Fruit fly (Drosophila melanogaster): ENCODE results near the gene CG5004.

The CG5004 gene

dm6 chrX:17125017-17125821, 17.8 kb downstream of the CG5004 start (continued):
- TF ChIP-seq Taf1 (GFP tag; IDR thresholded peaks at IDR 0.05), result 0 out of 2 replicates have a peak, but pooled peaks have one; percentile 19
- TF ChIP-seq CG13296 (GFP tag; optimal IDR thresholded peaks at IDR 0.05), result peak; percentile 83
- TF ChIP-seq oc (tag; optimal IDR thresholded peaks at IDR 0.05), result no peak
- peak; percentile 44 for TF ChIP-seq CG10654 (GFP tag; optimal IDR thresholded peaks at IDR 0.05)
- peak; percentile 36; the same call in 1 of the 3 replicates for TF ChIP-seq CG3726 (GFP tag; IDR thresholded peaks at IDR 0.05)
- no peak for TF ChIP-seq CG13123 (GFP tag; optimal IDR thresholded peaks at IDR 0.05)
- TF ChIP-seq psq (GFP tag; optimal IDR thresholded peaks at IDR 0.05), result no peak
- peak; percentile 6 for TF ChIP-seq fd64A (GFP tag; optimal IDR thresholded peaks at IDR 0.05)
- TF ChIP-seq ssp (GFP tag; IDR thresholded peaks at IDR 0.05), result peak; percentile 29
- TF ChIP-seq H2.0 (GFP tag; IDR thresholded peaks at IDR 0.05), result peak; percentile 73
- TF ChIP-seq Trl (optimal IDR thresholded peaks at IDR 0.05), result peak; percentile 25 to 33
- peak; percentile 50 for TF ChIP-seq Trl (GFP tag; optimal IDR thresholded peaks at IDR 0.05)
- TF ChIP-seq tup (GFP tag; optimal IDR thresholded peaks at IDR 0.05), result no peak
- TF ChIP-seq CG5180 (GFP tag; optimal IDR thresholded peaks at IDR 0.05), result peak; percentile 54
- TF ChIP-seq Sry-δ (GFP tag; optimal IDR thresholded peaks at IDR 0.05), result peak; percentile 87
- TF ChIP-seq CG17361 (GFP tag; IDR thresholded peaks at IDR 0.05), result peak; percentile 75
- peak; percentile 79 for TF ChIP-seq CG14441 (GFP tag; IDR thresholded peaks at IDR 0.05)
- peak; percentile 24 for TF ChIP-seq Hmx (GFP tag; optimal IDR thresholded peaks at IDR 0.05)
- no peak; the same call in 1 of the 2 replicates for TF ChIP-seq dati (GFP tag; IDR thresholded peaks at IDR 0.05)
- TF ChIP-seq Fer3 (tag; optimal IDR thresholded peaks at IDR 0.05), result peak; percentile 85
- no peak for TF ChIP-seq schlank (tag; optimal IDR thresholded peaks at IDR 0.05)
- peak; percentile 50 for TF ChIP-seq CG8924 (tag; optimal IDR thresholded peaks at IDR 0.05)
- no peak for TF ChIP-seq CG8290 (GFP tag; optimal IDR thresholded peaks at IDR 0.05)
- peak in 1 of 2 experiments; percentile 37 for TF ChIP-seq CG8290 (tag; optimal IDR thresholded peaks at IDR 0.05)
- peak; percentile 41 for TF ChIP-seq gro (GFP tag; optimal IDR thresholded peaks at IDR 0.05)
- peak; percentile 87 for TF ChIP-seq D19A (tag; optimal IDR thresholded peaks at IDR 0.05)
- peak; percentile 85 for TF ChIP-seq stc (GFP tag; IDR thresholded peaks at IDR 0.05)
- TF ChIP-seq br (optimal IDR thresholded peaks at IDR 0.05), result no peak
- no peak for TF ChIP-seq zf30C (GFP tag; optimal IDR thresholded peaks at IDR 0.05)
- TF ChIP-seq CG10979 (tag; optimal IDR thresholded peaks at IDR 0.05), result peak; percentile 54
- no peak for TF ChIP-seq Camta (GFP tag; optimal IDR thresholded peaks at IDR 0.05)
- TF ChIP-seq hbn (GFP tag; IDR thresholded peaks at IDR 0.05; ENCODE audit: partially characterized antibody), result peak; percentile 93
- TF ChIP-seq sna (GFP tag; IDR thresholded peaks at IDR 0.05; ENCODE audit: partially characterized antibody), result peak; percentile 92
- no peak for TF ChIP-seq CG17186 (GFP tag; optimal IDR thresholded peaks at IDR 0.05)
- peak; percentile 83 for TF ChIP-seq Med (GFP tag)
- TF ChIP-seq CG17802 (tag; optimal IDR thresholded peaks at IDR 0.05), result no peak
- TF ChIP-seq ham (GFP tag; IDR thresholded peaks at IDR 0.05), result peak; percentile 23; the same call in 1 of the 2 replicates
- peak; percentile 49 for TF ChIP-seq CG18476 (GFP tag; optimal IDR thresholded peaks at IDR 0.05)
- TF ChIP-seq tll (GFP tag; optimal IDR thresholded peaks at IDR 0.05), result peak in 1 of 2 experiments; percentile 13
- TF ChIP-seq CG6683 (GFP tag; optimal IDR thresholded peaks at IDR 0.05), result peak; percentile 50
- peak; percentile 33 for TF ChIP-seq CG1602 (GFP tag; optimal IDR thresholded peaks at IDR 0.05)
- no peak for TF ChIP-seq hkb (optimal IDR thresholded peaks at IDR 0.05)
- peak; percentile 77 for TF ChIP-seq hkb (GFP tag; IDR thresholded peaks at IDR 0.05)
- TF ChIP-seq CG1603 (tag; optimal IDR thresholded peaks at IDR 0.05), result peak; percentile 33
- TF ChIP-seq CG9797 (GFP tag; optimal IDR thresholded peaks at IDR 0.05), result peak; percentile 18
- peak; percentile 57 for TF ChIP-seq Nf-YC (tag; optimal IDR thresholded peaks at IDR 0.05)
- TF ChIP-seq gt (GFP tag; IDR thresholded peaks at IDR 0.05), result no peak
- no peak for TF ChIP-seq CG9876 (GFP tag; optimal IDR thresholded peaks at IDR 0.05)
- TF ChIP-seq Stat92E (GFP tag; optimal IDR thresholded peaks at IDR 0.05), result no peak
- TF ChIP-seq sr (GFP tag; IDR thresholded peaks at IDR 0.05), result no peak

All from whole organism, embryonic.